Worm (Caenorhabditis elegans): ENCODE results near the gene C16D9.4.
A peak's percentile ranks its signal among the peaks of the same experiment; 100 is the strongest.

C16D9.4 gene

DNA sequence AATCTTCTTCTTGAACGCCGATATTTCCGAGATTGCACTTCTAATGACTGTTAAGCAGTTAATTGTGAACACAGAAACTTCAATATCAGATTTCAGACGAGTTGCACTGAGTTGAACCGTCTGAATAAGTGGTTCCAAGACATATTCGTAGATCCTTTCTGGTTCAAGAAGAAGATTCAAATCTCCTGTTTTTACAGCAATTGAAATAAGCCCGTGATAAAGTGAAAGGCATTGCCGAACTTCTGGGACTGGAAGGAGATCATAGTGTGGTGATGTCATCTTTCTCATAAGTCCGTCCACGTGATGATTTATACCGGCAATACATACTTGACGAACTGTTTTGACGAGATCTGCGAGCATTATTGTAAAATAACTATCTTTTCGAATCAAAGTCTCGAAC is 23.1 kb downstream of the C16D9.4 start:
- no peak for TF ChIP-seq tbx-2 (tag; optimal IDR thresholded peaks at IDR 0.05)
- no peak for TF ChIP-seq Y22D7AL.16 (tag; optimal IDR thresholded peaks at IDR 0.05)
- no peak for TF ChIP-seq C38D4.7 (GFP tag; optimal IDR thresholded peaks at IDR 0.05)
- TF ChIP-seq pha-4 (tag; optimal IDR thresholded peaks at IDR 0.05): no peak
- TF ChIP-seq ztf-16 (tag; optimal IDR thresholded peaks at IDR 0.05): no peak

DNA sequence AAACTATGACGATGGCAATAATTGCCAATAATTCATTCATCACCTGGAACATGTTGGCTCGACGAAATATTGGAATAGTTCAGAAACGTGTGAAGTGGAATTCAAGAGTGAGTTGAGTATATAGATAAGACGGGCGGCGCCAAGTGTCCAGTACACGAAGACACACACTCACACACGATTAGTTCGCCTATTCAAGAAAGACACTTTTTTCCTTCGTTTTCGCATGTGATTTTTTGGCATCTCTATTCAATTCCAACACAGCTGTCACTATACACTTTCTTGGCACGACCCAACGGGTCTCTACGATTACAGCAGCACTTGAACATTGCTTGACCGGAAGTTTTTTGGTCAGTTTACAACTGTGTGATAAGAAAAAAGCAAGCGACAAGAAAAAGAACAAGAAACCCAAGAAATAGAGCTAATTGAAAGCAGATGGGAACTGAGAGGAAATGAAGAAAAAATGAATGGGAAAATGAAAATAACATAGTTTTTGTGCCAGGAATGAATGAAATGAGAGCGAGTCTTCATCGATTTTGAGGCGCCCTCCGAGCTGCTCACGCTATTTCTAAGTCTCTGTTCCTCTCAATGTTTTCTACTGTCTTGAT is 24.9 kb downstream of the C16D9.4 start, which contains the start of gene K07C11.8:
TSS of gene K07C11.8 (minus strand) at position 224 of the 605 bp plus-strand sequence.
- TF ChIP-seq ets-4 (tag; optimal IDR thresholded peaks at IDR 0.05) (no peak), zip-5 (tag; optimal IDR thresholded peaks at IDR 0.05) (no peak), unc-86 (tag; optimal IDR thresholded peaks at IDR 0.05) (no peak), ceh-48 (tag; optimal IDR thresholded peaks at IDR 0.05) (peak; percentile 51), ama-1 (optimal IDR thresholded peaks at IDR 0.05) (no peak), hlh-30 (tag; optimal IDR thresholded peaks at IDR 0.05; ENCODE audit: insufficient read depth) (no peak)

DNA sequence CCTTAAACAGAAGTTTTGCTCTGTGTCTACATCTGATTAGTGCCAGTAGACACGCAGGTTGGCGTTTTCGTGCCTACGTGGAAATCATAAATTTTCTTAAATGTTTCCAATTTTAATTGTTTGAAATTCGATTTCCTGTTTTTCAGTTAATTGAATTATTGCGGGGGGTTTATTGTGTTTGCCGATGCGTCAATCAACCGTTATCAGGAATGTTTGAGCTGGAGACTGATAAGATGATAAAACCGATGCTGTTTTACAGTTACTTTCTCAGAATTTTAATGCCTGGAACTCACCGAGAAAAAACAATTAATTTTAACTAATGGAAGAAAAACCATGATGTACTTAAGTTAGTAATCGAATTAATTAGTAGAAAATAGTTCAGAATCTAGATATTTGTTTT is 25.6 kb downstream of the C16D9.4 start:
- TF ChIP-seq hlh-15 (tag; optimal IDR thresholded peaks at IDR 0.05) (no peak), elt-2 (tag; optimal IDR thresholded peaks at IDR 0.05) (peak; percentile 87)

DNA sequence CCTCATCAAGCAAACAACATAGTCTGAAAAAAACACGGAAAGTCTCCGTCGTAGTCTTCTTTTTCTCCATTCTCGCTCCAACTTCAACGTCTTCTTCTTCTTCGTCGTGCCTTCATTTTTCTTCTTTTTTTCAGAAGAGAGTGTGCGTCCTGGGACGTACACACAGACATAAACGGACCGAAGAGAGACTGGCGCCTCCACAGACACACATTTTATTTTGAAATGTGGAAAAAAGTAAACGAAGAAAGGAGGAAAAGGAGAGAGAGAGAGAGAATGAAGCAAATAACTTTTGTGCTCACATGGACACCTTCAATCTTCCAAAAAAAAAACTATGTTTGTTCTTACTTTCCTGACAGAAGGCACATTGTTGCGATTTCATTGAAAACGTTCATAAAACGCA is 27.5 kb downstream of the C16D9.4 start:
- TF ChIP-seq che-1 (tag; optimal IDR thresholded peaks at IDR 0.05) (no peak), ztf-16 (tag; optimal IDR thresholded peaks at IDR 0.05) (no peak), unc-86 (tag; optimal IDR thresholded peaks at IDR 0.05) (no peak), ceh-6 (GFP tag; optimal IDR thresholded peaks at IDR 0.05) (no peak), mec-3 (tag; optimal IDR thresholded peaks at IDR 0.05; ENCODE audit: borderline replicate concordance) (no peak), pat-9 (tag; optimal IDR thresholded peaks at IDR 0.05) (no peak), ama-1 (optimal IDR thresholded peaks at IDR 0.05) (no peak), odd-2 (tag; optimal IDR thresholded peaks at IDR 0.05) (no peak), elt-2 (tag; optimal IDR thresholded peaks at IDR 0.05) (no peak), ceh-30 (tag; optimal IDR thresholded peaks at IDR 0.05) (no peak), lin-11 (tag; optimal IDR thresholded peaks at IDR 0.05) (no peak), sdc-2 (tag; optimal IDR thresholded peaks at IDR 0.05) (no peak), pros-1 (tag; optimal IDR thresholded peaks at IDR 0.05) (no peak), unc-42 (tag; optimal IDR thresholded peaks at IDR 0.05) (no peak), ceh-19 (GFP tag; optimal IDR thresholded peaks at IDR 0.05) (no peak), zip-5 (tag; optimal IDR thresholded peaks at IDR 0.05) (no peak), T23F11.4 (GFP tag; optimal IDR thresholded peaks at IDR 0.05) (no peak), tbx-7 (tag; optimal IDR thresholded peaks at IDR 0.05) (no peak)

DNA sequence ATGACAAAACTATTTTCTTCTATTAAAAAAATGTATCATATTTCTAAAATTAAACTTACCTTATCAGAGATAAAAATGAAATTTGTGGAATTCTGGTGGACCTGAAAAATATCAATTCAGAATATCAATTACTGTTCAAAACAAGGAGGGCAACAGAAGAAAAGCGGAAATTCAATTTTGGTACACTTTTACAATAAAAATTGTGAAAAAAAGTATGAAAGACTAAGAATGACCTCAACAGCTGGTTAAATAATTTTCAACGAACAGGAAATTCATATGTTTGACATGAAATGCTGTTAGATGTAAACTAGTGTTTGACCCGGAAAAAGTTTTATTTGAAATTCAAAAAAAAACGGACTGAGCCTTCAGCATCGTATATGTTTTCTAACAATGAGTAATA is 28.8 kb downstream of the C16D9.4 start, which contains the start of gene K07C11.7:
TSS of gene K07C11.7 (minus strand) at position 101 of the 400 bp plus-strand sequence.
- TF ChIP-seq hlh-6 (tag; optimal IDR thresholded peaks at IDR 0.05) (no peak), ama-1 (optimal IDR thresholded peaks at IDR 0.05) (no peak), npax-4 (tag; optimal IDR thresholded peaks at IDR 0.05) (no peak), ceh-30 (tag; optimal IDR thresholded peaks at IDR 0.05) (no peak), unc-55 (GFP tag; optimal IDR thresholded peaks at IDR 0.05) (no peak), pqm-1 (tag; optimal IDR thresholded peaks at IDR 0.05) (no peak), ceh-45 (GFP tag; IDR thresholded peaks at IDR 0.05) (no peak), madf-2 (tag; optimal IDR thresholded peaks at IDR 0.05) (no peak), pat-9 (tag; optimal IDR thresholded peaks at IDR 0.05) (no peak), ref-2 (tag; optimal IDR thresholded peaks at IDR 0.05) (no peak), unc-86 (tag; optimal IDR thresholded peaks at IDR 0.05) (no peak), C38D4.7 (GFP tag; optimal IDR thresholded peaks at IDR 0.05) (no peak), F13H6.1 (tag; optimal IDR thresholded peaks at IDR 0.05) (no peak), hlh-8 (tag; optimal IDR thresholded peaks at IDR 0.05) (no peak), ceh-48 (tag; optimal IDR thresholded peaks at IDR 0.05) (no peak)

All from whole organism, late embryonic.